Worm (Caenorhabditis elegans) whole organism, late embryonic: Measurements from ENCODE around the gene gln-3.

Experiments used
- fkh-10 ChIP-seq: fragments of 150-350 bp; optimal IDR thresholded peaks from 2 replicates; lab custom pipeline; 2014; ENCODE audit warnings: missing biosample characterization, missing genetic modification reagents, missing genetic modification characterization
- tbx-2 ChIP-seq: sonication (generic microtip); optimal IDR thresholded peaks from 2 replicates; lab custom pipeline; 2016; ENCODE audit warnings: missing genetic modification characterization, missing compliant biosample characterization

- TF ChIP-seq tbx-2 (tag; lab: Kevin White, UChicago): no peak
- TF ChIP-seq fkh-10: no peak
Measured at ce11 chrIV:16184521-16184920, 14.0 kb upstream of the gln-3 start, which contains the start of gene Y105C5B.1413.
